Worm (Caenorhabditis elegans) whole organism, L2 larva: ENCODE measurements around the gene Y54G2A.44.

Experiments used
- blmp-1 ChIP-seq: sonication (generic microtip); optimal IDR thresholded peaks from 2 replicates; lab custom pipeline; 2017; ENCODE audit warnings: missing genetic modification characterization, mild to moderate bottlenecking, missing compliant biosample characterization, antibody characterized with exemption, moderate library complexity; ENCODE audit not compliant: insufficient read depth
- nhr-10 ChIP-seq: sonication (generic microtip); optimal IDR thresholded peaks from 2 replicates; lab custom pipeline; 2017; ENCODE audit warnings: missing biosample characterization, missing genetic modification characterization

- TF ChIP-seq nhr-10 (tag; lab: Kevin White, UChicago), result no peak
- TF ChIP-seq blmp-1, result no peak
Measured at ce11 chrIV:2817038-2817437, 15.4 kb downstream of the Y54G2A.44 start.
